Worm (Caenorhabditis elegans) whole organism, L3 larva: ENCODE measurements around the gene nhr-47.

Source experiments
- R02D3.7 ChIP-seq: fragments of 150-350 bp; optimal IDR thresholded peaks from 2 replicates; lab custom pipeline; 2014; ENCODE audit warnings: missing biosample characterization, missing genetic modification characterization
- ZK546.5 ChIP-seq: sonication (generic microtip); optimal IDR thresholded peaks from 2 replicates; lab custom pipeline; 2017; ENCODE audit warnings: missing biosample characterization, missing genetic modification characterization
- ama-1 ChIP-seq: fragments of 150-350 bp; optimal IDR thresholded peaks from 2 replicates; lab custom pipeline; 2018
- ceh-16 ChIP-seq: sonication (generic microtip); optimal IDR thresholded peaks from 2 replicates; lab custom pipeline; 2017; ENCODE audit warnings: missing biosample characterization, missing genetic modification characterization
- ceh-28 ChIP-seq: fragments of 150-350 bp; optimal IDR thresholded peaks from 2 replicates; lab custom pipeline; 2014; ENCODE audit warnings: missing biosample characterization, missing genetic modification reagents, missing genetic modification characterization
- daf-12 ChIP-seq: fragments of 150-350 bp; optimal IDR thresholded peaks from 2 replicates; lab custom pipeline; 2014; ENCODE audit warnings: missing biosample characterization, missing genetic modification reagents, missing genetic modification characterization
- egl-27 ChIP-seq: sonication (generic microtip); optimal IDR thresholded peaks from 4 replicates; lab custom pipeline; 2017; ENCODE audit warnings: missing biosample characterization, missing genetic modification reagents, missing genetic modification characterization
- egl-5 ChIP-seq: fragments of 150-350 bp; optimal IDR thresholded peaks from 2 replicates; lab custom pipeline; 2017; ENCODE audit warnings: missing biosample characterization, missing genetic modification reagents, missing genetic modification characterization, inconsistent platforms
- elt-1 ChIP-seq: fragments of 150-350 bp; optimal IDR thresholded peaks from 2 replicates; lab custom pipeline; 2014; ENCODE audit warnings: missing biosample characterization, missing genetic modification characterization
- elt-2 ChIP-seq: sonication (generic microtip); optimal IDR thresholded peaks from 2 replicates; lab custom pipeline; 2016; ENCODE audit warnings: missing genetic modification reagents, mild to moderate bottlenecking, missing genetic modification characterization, missing compliant biosample characterization
- elt-3 ChIP-seq, 3 experiments: fragments of 150-350 bp in 1 of 3; sonication (generic microtip) in 2 of 3; optimal IDR thresholded peaks; 2 replicates in 2 of 3; 4 replicates in 1 of 3; lab custom pipeline; 2014 to 2017; ENCODE audit warnings: missing biosample characterization in 3 of 3, missing genetic modification characterization in 3 of 3
- eor-1 ChIP-seq, 2 experiments: fragments of 150-350 bp; optimal IDR thresholded peaks; 2 replicates each; lab custom pipeline; 2014 to 2018; ENCODE audit warnings: missing biosample characterization in 2 of 2, missing genetic modification characterization in 2 of 2
- fos-1 ChIP-seq: fragments of 150-350 bp; optimal IDR thresholded peaks from 2 replicates; lab custom pipeline; 2014; ENCODE audit warnings: missing biosample characterization, missing genetic modification characterization
- hmg-11 ChIP-seq: sonication (generic microtip); optimal IDR thresholded peaks from 2 replicates; lab custom pipeline; 2016; ENCODE audit warnings: missing genetic modification characterization, missing compliant biosample characterization
- jun-1 ChIP-seq: fragments of 150-350 bp; optimal IDR thresholded peaks from 2 replicates; lab custom pipeline; 2014; ENCODE audit warnings: missing biosample characterization, missing genetic modification reagents, missing genetic modification characterization
- lin-15B ChIP-seq: fragments of 150-350 bp; optimal IDR thresholded peaks from 2 replicates; lab custom pipeline; 2014; ENCODE audit warnings: missing biosample characterization, missing genetic modification characterization
- lin-39 ChIP-seq: fragments of 150-350 bp; optimal IDR thresholded peaks from 2 replicates; lab custom pipeline; 2018; ENCODE audit warnings: missing biosample characterization, missing genetic modification reagents, missing genetic modification characterization
- lsy-12 ChIP-seq: sonication (generic microtip); optimal IDR thresholded peaks from 2 replicates; lab custom pipeline; 2016; ENCODE audit warnings: mild to moderate bottlenecking, missing genetic modification characterization, missing compliant biosample characterization
- mdl-1 ChIP-seq: fragments of 150-350 bp; optimal IDR thresholded peaks from 2 replicates; lab custom pipeline; 2014; ENCODE audit warnings: missing biosample characterization, missing genetic modification characterization
- mml-1 ChIP-seq: fragments of 150-350 bp; sonication (generic microtip); optimal IDR thresholded peaks from 3 replicates; lab custom pipeline; 2014; ENCODE audit warnings: missing biosample characterization, missing genetic modification characterization
- nfya-1 ChIP-seq: sonication (generic microtip); optimal IDR thresholded peaks from 2 replicates; lab custom pipeline; 2017; ENCODE audit warnings: missing genetic modification characterization, mild to moderate bottlenecking, missing compliant biosample characterization, antibody characterized with exemption, moderate library complexity; ENCODE audit not compliant: insufficient read depth
- nhr-11 ChIP-seq: fragments of 150-350 bp; optimal IDR thresholded peaks from 2 replicates; lab custom pipeline; 2014; ENCODE audit warnings: missing biosample characterization, missing genetic modification characterization
- nhr-12 ChIP-seq: fragments of 150-350 bp; optimal IDR thresholded peaks from 2 replicates; lab custom pipeline; 2014; ENCODE audit warnings: missing biosample characterization, missing genetic modification characterization
- nhr-23 ChIP-seq: fragments of 150-350 bp; optimal IDR thresholded peaks from 2 replicates; lab custom pipeline; 2014; ENCODE audit warnings: missing biosample characterization, missing genetic modification reagents, missing genetic modification characterization
- nhr-25 ChIP-seq: sonication (generic microtip); optimal IDR thresholded peaks from 2 replicates; lab custom pipeline; 2017; ENCODE audit warnings: missing biosample characterization, missing genetic modification characterization
- nhr-28 ChIP-seq: fragments of 150-350 bp; optimal IDR thresholded peaks from 2 replicates; lab custom pipeline; 2014; ENCODE audit warnings: missing biosample characterization, missing genetic modification characterization
- nhr-43 ChIP-seq: sonication (generic microtip); optimal IDR thresholded peaks from 2 replicates; lab custom pipeline; 2016; ENCODE audit warnings: mild to moderate bottlenecking, missing genetic modification characterization, missing compliant biosample characterization; ENCODE audit not compliant: poor library complexity, severe bottlenecking
- nhr-67 ChIP-seq: fragments of 150-350 bp; optimal IDR thresholded peaks from 2 replicates; lab custom pipeline; 2014; ENCODE audit warnings: missing biosample characterization, missing genetic modification characterization
- nhr-76 ChIP-seq: fragments of 150-350 bp; sonication (generic microtip); optimal IDR thresholded peaks from 5 replicates; lab custom pipeline; 2014; ENCODE audit warnings: missing biosample characterization, missing genetic modification characterization
- nhr-77 ChIP-seq: fragments of 150-350 bp; optimal IDR thresholded peaks from 2 replicates; lab custom pipeline; 2014; ENCODE audit warnings: missing biosample characterization, missing genetic modification characterization
- pha-4 ChIP-seq: fragments of 150-350 bp; optimal IDR thresholded peaks from 2 replicates; lab custom pipeline; 2014; ENCODE audit warnings: missing biosample characterization, missing genetic modification reagents, missing genetic modification characterization
- pqm-1 ChIP-seq: fragments of 150-350 bp; optimal IDR thresholded peaks from 2 replicates; lab custom pipeline; 2017; ENCODE audit warnings: missing biosample characterization, missing genetic modification characterization, inconsistent platforms
- skn-1 ChIP-seq: fragments of 150-350 bp; optimal IDR thresholded peaks from 2 replicates; lab custom pipeline; 2014; ENCODE audit warnings: missing biosample characterization, missing genetic modification characterization
- tbx-2 ChIP-seq: sonication (generic microtip); optimal IDR thresholded peaks from 2 replicates; lab custom pipeline; 2016; ENCODE audit warnings: mild to moderate bottlenecking, missing genetic modification characterization, missing compliant biosample characterization
- unc-62 ChIP-seq: fragments of 150-350 bp; sonication (generic microtip); optimal IDR thresholded peaks from 4 replicates; lab custom pipeline; 2014; ENCODE audit warnings: missing biosample characterization, missing genetic modification reagents, missing genetic modification characterization
- zag-1 ChIP-seq: fragments of 150-350 bp; optimal IDR thresholded peaks from 2 replicates; lab custom pipeline; 2014; ENCODE audit warnings: missing biosample characterization, missing genetic modification characterization
- ztf-11 ChIP-seq: fragments of 150-350 bp; optimal IDR thresholded peaks from 2 replicates; lab custom pipeline; 2014; ENCODE audit warnings: missing biosample characterization, missing genetic modification characterization
- ztf-4 ChIP-seq: fragments of 150-350 bp; optimal IDR thresholded peaks from 2 replicates; lab custom pipeline; 2014; ENCODE audit warnings: missing biosample characterization, missing genetic modification characterization

Gene nhr-47

DNA sequence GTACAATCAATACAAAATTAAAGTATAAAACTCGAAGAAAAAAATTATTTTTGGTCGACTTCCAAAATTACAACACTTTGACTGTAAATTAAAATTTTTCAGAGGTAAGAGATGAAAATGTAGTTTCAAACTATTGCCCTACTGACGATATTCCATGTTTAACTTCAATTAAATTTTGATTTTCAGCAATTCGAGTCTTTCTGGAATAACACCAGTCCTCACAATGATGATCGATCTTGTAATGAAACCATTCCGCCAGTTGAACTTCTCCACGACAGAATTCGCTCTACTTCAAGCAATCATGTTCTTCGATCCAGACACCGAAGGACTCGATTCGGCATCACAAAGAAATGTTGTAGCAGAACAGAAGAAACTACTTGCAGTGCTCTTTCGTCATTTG lies 4.1 kb downstream of the nhr-47 start:
- TF ChIP-seq nhr-43 (tag; lab: Kevin White, UChicago) (no peak), lin-15B (tag; lab: Kevin White, UChicago) (no peak), nhr-76 (no peak), mml-1 (tag; lab: Kevin White, UChicago) (no peak), pqm-1 (tag; lab: Kevin White, UChicago) (no peak), lin-39 (tag; lab: Kevin White, UChicago) (no peak), jun-1 (no peak), egl-27 (tag; lab: Kevin White, UChicago) (no peak), zag-1 (tag; lab: Kevin White, UChicago) (no peak)

ce11 chrV:5509966-5510365 lies 4.9 kb downstream of the nhr-47 start:
- TF ChIP-seq ama-1 (lab: Kevin White, UChicago): peak; percentile 47
- no peak for TF ChIP-seq R02D3.7 (tag; lab: Kevin White, UChicago)
- no peak for TF ChIP-seq tbx-2 (tag; lab: Kevin White, UChicago)
- no peak for TF ChIP-seq egl-27 (tag; lab: Kevin White, UChicago)
- peak; percentile 15 for TF ChIP-seq elt-2 (tag; lab: Kevin White, UChicago)
- peak; percentile 3 for TF ChIP-seq pqm-1 (tag; lab: Kevin White, UChicago)
- TF ChIP-seq skn-1 (tag; lab: Kevin White, UChicago): no peak

ce11 chrV:5511720-5512119 lies 6.7 kb downstream of the nhr-47 start:
- TF ChIP-seq ceh-16 (tag; lab: Kevin White, UChicago) (no peak), nhr-28 (no peak), ztf-4 (tag; lab: Kevin White, UChicago) (no peak), nhr-76 (no peak), ceh-28 (no peak), nhr-11 (no peak), nhr-25 (tag; lab: Kevin White, UChicago) (no peak), eor-1 (tag; optimal IDR thresholded peaks at IDR 0.05; lab: Kevin White, UChicago) (no peak), lsy-12 (tag; lab: Kevin White, UChicago) (no peak), nhr-23 (tag; lab: Kevin White, UChicago) (no peak), nhr-67 (tag; lab: Kevin White, UChicago) (no peak), mml-1 (tag; lab: Kevin White, UChicago) (no peak), elt-2 (tag; lab: Kevin White, UChicago) (peak; percentile 64), egl-27 (tag; lab: Kevin White, UChicago) (no peak), pqm-1 (tag; lab: Kevin White, UChicago) (peak; percentile 81), lin-15B (tag; lab: Kevin White, UChicago) (no peak), skn-1 (tag; lab: Kevin White, UChicago) (no peak), daf-12 (tag; lab: Kevin White, UChicago) (no peak), nhr-77 (no peak), jun-1 (peak; percentile 0), hmg-11 (tag; lab: Kevin White, UChicago) (no peak), lin-39 (tag; lab: Kevin White, UChicago) (no peak), pha-4 (tag; lab: Kevin White, UChicago) (peak; percentile 9), unc-62 (GFP tag; lab: Kevin White, UChicago) (no peak), zag-1 (tag; lab: Kevin White, UChicago) (no peak), ama-1 (lab: Kevin White, UChicago) (no peak), nhr-12 (no peak), R02D3.7 (tag; lab: Kevin White, UChicago) (no peak), nhr-43 (tag; lab: Kevin White, UChicago) (no peak), elt-3 (tag; optimal IDR thresholded peaks at IDR 0.05; lab: Kevin White, UChicago) (no peak), nfya-1 (tag; lab: Kevin White, UChicago) (no peak), ZK546.5 (tag; lab: Kevin White, UChicago) (no peak), fos-1 (tag; lab: Kevin White, UChicago) (no peak), mdl-1 (no peak)
- TF ChIP-seq, all 47 proteins: peak for 4

DNA sequence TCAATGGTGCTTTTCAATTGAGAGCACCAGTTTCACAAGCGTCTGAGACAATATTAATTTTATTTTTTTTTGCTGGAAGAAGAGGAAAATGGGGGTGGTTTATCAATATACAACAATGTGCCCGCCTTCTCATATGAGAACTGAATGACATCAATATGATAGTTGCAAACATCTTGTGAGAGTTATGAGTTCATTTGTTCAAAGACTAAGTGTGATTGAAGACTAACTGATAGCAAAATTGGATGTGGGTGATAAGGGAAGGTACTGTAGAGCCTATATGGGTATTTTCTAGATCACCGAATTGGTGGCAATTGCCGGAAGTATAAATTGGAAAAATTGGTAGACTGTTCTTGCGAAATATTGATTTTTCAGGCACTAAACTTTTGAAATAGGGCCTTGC lies 7.5 kb downstream of the nhr-47 start:
- TF ChIP-seq elt-2 (tag; lab: Kevin White, UChicago) (peak; percentile 93), tbx-2 (tag; lab: Kevin White, UChicago) (no peak), lin-39 (tag; lab: Kevin White, UChicago) (no peak), ztf-11 (tag; lab: Kevin White, UChicago) (no peak), lin-15B (tag; lab: Kevin White, UChicago) (no peak), egl-5 (tag; lab: Kevin White, UChicago) (no peak), jun-1 (peak; percentile 58), lsy-12 (tag; lab: Kevin White, UChicago) (no peak), nhr-67 (tag; lab: Kevin White, UChicago) (no peak), ceh-28 (peak; percentile 4), nhr-12 (no peak), nhr-23 (tag; lab: Kevin White, UChicago) (no peak), elt-1 (no peak), unc-62 (GFP tag; lab: Kevin White, UChicago) (no peak), ceh-16 (tag; lab: Kevin White, UChicago) (no peak), pqm-1 (tag; lab: Kevin White, UChicago) (peak; percentile 95), ztf-4 (tag; lab: Kevin White, UChicago) (no peak)
